Fruit fly (Drosophila melanogaster): ENCODE measurements around the gene CG32795.
A peak's percentile ranks its signal among the peaks of the same experiment; 100 is the strongest.

CG32795 gene

dm6 chrX:2786553-2787118, 3.7 kb downstream of the CG32795 start:
- peak; percentile 80 for TF ChIP-seq Jra (GFP tag; optimal IDR thresholded peaks at IDR 0.05)
- no peak for TF ChIP-seq usp (GFP tag; optimal IDR thresholded peaks at IDR 0.05)
- TF ChIP-seq dmrt93B (GFP tag; optimal IDR thresholded peaks at IDR 0.05), result peak; percentile 85
- peak; percentile 87 for TF ChIP-seq CG32264 (GFP tag; optimal IDR thresholded peaks at IDR 0.05)
- no peak for TF ChIP-seq pan (optimal IDR thresholded peaks at IDR 0.05)
- TF ChIP-seq jim (GFP tag; optimal IDR thresholded peaks at IDR 0.05), result peak; percentile 14
- TF ChIP-seq Hr83 (GFP tag; optimal IDR thresholded peaks at IDR 0.05; ENCODE audit: poor library complexity, severe bottlenecking), result no peak
- TF ChIP-seq lola (GFP tag; optimal IDR thresholded peaks at IDR 0.05), result no peak
- peak; percentile 95 for TF ChIP-seq h (GFP tag; optimal IDR thresholded peaks at IDR 0.05)
- TF ChIP-seq Hr78 (GFP tag; optimal IDR thresholded peaks at IDR 0.05), result no peak
- peak; percentile 34 for TF ChIP-seq CrebA (GFP tag; optimal IDR thresholded peaks at IDR 0.05; ENCODE audit: borderline replicate concordance)
- peak; percentile 91 for TF ChIP-seq Hnf4 (GFP tag; optimal IDR thresholded peaks at IDR 0.05)
- TF ChIP-seq Mio (GFP tag; optimal IDR thresholded peaks at IDR 0.05), result peak; percentile 65
- TF ChIP-seq Rel (GFP tag; optimal IDR thresholded peaks at IDR 0.05), result peak; percentile 67
- peak; percentile 19 for TF ChIP-seq Rel (tag; optimal IDR thresholded peaks at IDR 0.05)
- TF ChIP-seq br (GFP tag; optimal IDR thresholded peaks at IDR 0.05), result peak; percentile 89
- TF ChIP-seq Sp1 (GFP tag; optimal IDR thresholded peaks at IDR 0.05), result peak; percentile 77
- TF ChIP-seq psq (GFP tag; optimal IDR thresholded peaks at IDR 0.05), result peak; percentile 72
- TF ChIP-seq N (GFP tag; optimal IDR thresholded peaks at IDR 0.05), result no peak
- TF ChIP-seq sv (GFP tag; optimal IDR thresholded peaks at IDR 0.05), result peak; percentile 75
- TF ChIP-seq rgr (GFP tag; optimal IDR thresholded peaks at IDR 0.05), result peak; percentile 94
- peak; percentile 72 for TF ChIP-seq CG9705 (GFP tag; optimal IDR thresholded peaks at IDR 0.05)
- no peak for TF ChIP-seq dl (GFP tag; optimal IDR thresholded peaks at IDR 0.05; ENCODE audit: insufficient read depth in 1 of 2, partially characterized antibody in 2 of 2)
- no peak for TF ChIP-seq Myc (optimal IDR thresholded peaks at IDR 0.05)
- TF ChIP-seq tai (GFP tag; optimal IDR thresholded peaks at IDR 0.05), result peak; percentile 84
- TF ChIP-seq ey (GFP tag; optimal IDR thresholded peaks at IDR 0.05), result peak; percentile 92
- peak; percentile 18 for TF ChIP-seq GATAd (GFP tag; optimal IDR thresholded peaks at IDR 0.05)
- peak; percentile 86 for TF ChIP-seq sage (GFP tag; optimal IDR thresholded peaks at IDR 0.05)
- peak; percentile 71 for TF ChIP-seq woc (GFP tag; optimal IDR thresholded peaks at IDR 0.05)
- peak; percentile 80 to 95 for TF ChIP-seq foxo (GFP tag; optimal IDR thresholded peaks at IDR 0.05)
- TF ChIP-seq Dif (GFP tag; optimal IDR thresholded peaks at IDR 0.05; ENCODE audit: partially characterized antibody), result no peak
- TF ChIP-seq Vsx2 (GFP tag; optimal IDR thresholded peaks at IDR 0.05; ENCODE audit: partially characterized antibody), result no peak
- TF ChIP-seq HLH106 (tag; optimal IDR thresholded peaks at IDR 0.05), result peak; percentile 86
- peak; percentile 90 for TF ChIP-seq OdsH (GFP tag; optimal IDR thresholded peaks at IDR 0.05)
- TF ChIP-seq fru (GFP tag; optimal IDR thresholded peaks at IDR 0.05), result peak; percentile 94
- TF ChIP-seq Dfd (GFP tag; optimal IDR thresholded peaks at IDR 0.05), result no peak
- peak; percentile 71 for TF ChIP-seq dsf (GFP tag; optimal IDR thresholded peaks at IDR 0.05; ENCODE audit: borderline replicate concordance)
- peak; percentile 77 for TF ChIP-seq brk (GFP tag; optimal IDR thresholded peaks at IDR 0.05)
- TF ChIP-seq Abd-B (GFP tag; optimal IDR thresholded peaks at IDR 0.05), result no peak

- TF ChIP-seq lola (GFP tag; optimal IDR thresholded peaks at IDR 0.05) (no peak), Jra (GFP tag; optimal IDR thresholded peaks at IDR 0.05) (no peak), fru (GFP tag; optimal IDR thresholded peaks at IDR 0.05) (no peak), br (GFP tag; optimal IDR thresholded peaks at IDR 0.05) (no peak), psq (GFP tag; optimal IDR thresholded peaks at IDR 0.05) (no peak), ey (GFP tag; optimal IDR thresholded peaks at IDR 0.05) (no peak), Dfd (GFP tag; optimal IDR thresholded peaks at IDR 0.05) (no peak)
Observed at dm6 chrX:2765440-2765839, 24.9 kb downstream of the CG32795 start.

- TF ChIP-seq psq (GFP tag; optimal IDR thresholded peaks at IDR 0.05), result no peak
- no peak for TF ChIP-seq OdsH (GFP tag; optimal IDR thresholded peaks at IDR 0.05)
- no peak for TF ChIP-seq Sp1 (GFP tag; optimal IDR thresholded peaks at IDR 0.05)
- no peak for TF ChIP-seq GATAd (GFP tag; optimal IDR thresholded peaks at IDR 0.05)
- no peak for TF ChIP-seq jim (GFP tag; optimal IDR thresholded peaks at IDR 0.05)
- no peak for TF ChIP-seq woc (GFP tag; optimal IDR thresholded peaks at IDR 0.05)
- no peak for TF ChIP-seq brk (GFP tag; optimal IDR thresholded peaks at IDR 0.05)
- no peak for TF ChIP-seq h (GFP tag; optimal IDR thresholded peaks at IDR 0.05)
- TF ChIP-seq tai (GFP tag; optimal IDR thresholded peaks at IDR 0.05), result no peak
- TF ChIP-seq br (GFP tag; optimal IDR thresholded peaks at IDR 0.05), result no peak
- no peak for TF ChIP-seq Dif (GFP tag; optimal IDR thresholded peaks at IDR 0.05; ENCODE audit: partially characterized antibody)
- no peak for TF ChIP-seq Dfd (GFP tag; optimal IDR thresholded peaks at IDR 0.05)
- TF ChIP-seq usp (GFP tag; optimal IDR thresholded peaks at IDR 0.05), result no peak
- no peak for TF ChIP-seq dl (GFP tag; optimal IDR thresholded peaks at IDR 0.05; ENCODE audit: insufficient read depth in 1 of 2, partially characterized antibody in 2 of 2)
Observed at dm6 chrX:2761198-2761597, 29.2 kb downstream of the CG32795 start.
